Worm (Caenorhabditis elegans): Measurements from ENCODE around the gene iglr-2.

Gene iglr-2

DNA sequence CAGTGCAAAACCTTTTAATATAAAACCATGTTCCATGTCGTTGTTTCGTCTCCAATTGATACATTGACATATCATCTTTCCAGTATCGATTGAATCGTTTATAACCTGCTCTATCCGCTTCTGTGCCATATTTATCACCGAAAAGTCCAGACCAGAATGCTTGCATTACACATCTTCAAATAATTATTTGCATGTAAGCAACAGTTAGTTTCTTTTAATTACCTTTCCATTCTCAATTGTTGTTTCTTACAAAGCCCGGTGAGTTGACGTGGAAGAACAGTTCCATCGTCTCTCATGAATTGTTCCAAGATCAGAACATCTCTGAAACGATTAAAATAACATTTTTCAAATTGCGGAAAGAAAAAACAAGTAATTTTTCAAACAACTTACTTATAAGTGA, at the start of gene iglr-2:
Gene iglr-2, minus strand, starts transcription at position 101 of the 400 bp plus-strand sequence.
- TF ChIP-seq ceh-30 (tag; optimal IDR thresholded peaks at IDR 0.05): no peak
- TF ChIP-seq pqm-1 (tag; optimal IDR thresholded peaks at IDR 0.05): no peak
- no peak for TF ChIP-seq ceh-48 (tag; optimal IDR thresholded peaks at IDR 0.05)
- TF ChIP-seq pha-4 (tag; optimal IDR thresholded peaks at IDR 0.05): no peak
- no peak for TF ChIP-seq pros-1 (tag; optimal IDR thresholded peaks at IDR 0.05)
- TF ChIP-seq syd-9 (tag; optimal IDR thresholded peaks at IDR 0.05): no peak
- TF ChIP-seq ceh-45 (GFP tag; IDR thresholded peaks at IDR 0.05): no peak
- TF ChIP-seq ceh-9 (tag; optimal IDR thresholded peaks at IDR 0.05): no peak
- TF ChIP-seq zip-5 (tag; optimal IDR thresholded peaks at IDR 0.05): no peak
- no peak for TF ChIP-seq pag-3 (tag; optimal IDR thresholded peaks at IDR 0.05; ENCODE audit: borderline replicate concordance)
- TF ChIP-seq unc-86 (tag; optimal IDR thresholded peaks at IDR 0.05): no peak
- TF ChIP-seq C08G9.2 (tag; optimal IDR thresholded peaks at IDR 0.05): no peak
- TF ChIP-seq gmeb-2 (tag; optimal IDR thresholded peaks at IDR 0.05): no peak
- TF ChIP-seq fkh-10 (GFP tag; optimal IDR thresholded peaks at IDR 0.05): no peak
- no peak for TF ChIP-seq ceh-2 (tag; optimal IDR thresholded peaks at IDR 0.05)
- TF ChIP-seq ttx-3 (tag; optimal IDR thresholded peaks at IDR 0.05): no peak

DNA sequence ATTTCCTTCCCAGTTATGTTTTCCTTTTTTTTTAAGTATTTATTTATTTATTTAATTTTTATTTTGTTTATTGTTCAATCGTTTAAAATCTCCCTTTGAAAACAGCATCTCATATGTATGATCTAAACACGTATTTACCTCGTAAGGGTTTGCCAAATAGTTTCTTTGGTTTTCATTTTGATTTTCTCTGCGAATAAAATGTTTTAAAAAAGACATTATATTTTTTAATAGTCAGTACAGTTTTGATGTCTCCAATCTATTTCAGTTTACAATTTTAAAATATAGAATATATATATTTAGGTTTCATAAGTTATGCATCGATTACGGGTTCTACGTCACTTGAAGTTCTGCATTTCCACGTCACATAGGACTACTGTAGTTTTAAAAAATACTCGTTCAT, 49.5 kb upstream of the iglr-2 start, which contains the start of gene R05D3.12:
Gene R05D3.12, plus strand, starts transcription at position 301 of the 400 bp plus-strand sequence.
- TF ChIP-seq ceh-9 (tag; optimal IDR thresholded peaks at IDR 0.05): no peak
- no peak for TF ChIP-seq hlh-15 (tag; optimal IDR thresholded peaks at IDR 0.05)
- no peak for TF ChIP-seq unc-86 (tag; optimal IDR thresholded peaks at IDR 0.05)
- no peak for TF ChIP-seq dve-1 (tag; optimal IDR thresholded peaks at IDR 0.05)
- no peak for TF ChIP-seq hlh-8 (tag; optimal IDR thresholded peaks at IDR 0.05)
- TF ChIP-seq eyg-1 (tag; optimal IDR thresholded peaks at IDR 0.05): no peak
- no peak for TF ChIP-seq nhr-11 (tag; optimal IDR thresholded peaks at IDR 0.05)
- TF ChIP-seq fax-1 (tag; optimal IDR thresholded peaks at IDR 0.05): no peak
- no peak for TF ChIP-seq ceh-45 (GFP tag; IDR thresholded peaks at IDR 0.05)
- TF ChIP-seq syd-9 (tag; optimal IDR thresholded peaks at IDR 0.05): no peak
- TF ChIP-seq ahr-1 (tag; optimal IDR thresholded peaks at IDR 0.05): no peak
- TF ChIP-seq fkh-10 (GFP tag; optimal IDR thresholded peaks at IDR 0.05): no peak
- TF ChIP-seq dmd-4 (tag; optimal IDR thresholded peaks at IDR 0.05; ENCODE audit: borderline replicate concordance): no peak
- TF ChIP-seq madf-2 (tag; optimal IDR thresholded peaks at IDR 0.05): no peak
- no peak for TF ChIP-seq K09A11.1 (tag; optimal IDR thresholded peaks at IDR 0.05; ENCODE audit: insufficient read depth)
- TF ChIP-seq F13H6.1 (tag; optimal IDR thresholded peaks at IDR 0.05): no peak
- TF ChIP-seq ceh-14 (tag; optimal IDR thresholded peaks at IDR 0.05): no peak
- no peak for TF ChIP-seq T23F11.4 (GFP tag; optimal IDR thresholded peaks at IDR 0.05)

DNA sequence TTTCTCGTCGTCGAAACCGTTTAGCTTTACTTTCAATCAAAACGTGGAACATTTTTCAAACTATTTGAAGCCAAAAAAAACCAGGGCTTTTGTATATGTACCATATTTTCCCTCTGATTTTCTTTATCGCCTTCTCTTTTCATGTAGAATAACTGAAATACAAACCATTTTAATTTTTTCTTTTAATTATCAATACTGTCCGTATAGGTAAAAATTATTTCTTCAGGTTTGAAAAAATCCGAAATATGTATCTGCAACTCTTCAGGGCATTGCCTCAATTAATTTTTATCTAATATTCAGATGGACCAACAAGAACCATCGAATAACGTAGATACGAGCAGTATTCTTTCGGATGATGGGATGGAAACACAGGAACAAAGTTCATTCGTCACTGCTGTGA, 43.9 kb upstream of the iglr-2 start, which contains the start of gene met-2:
Gene met-2, plus strand, starts transcription at position 301 of the 400 bp plus-strand sequence.
- TF ChIP-seq dve-1 (tag; optimal IDR thresholded peaks at IDR 0.05) (no peak), nhr-232 (tag; optimal IDR thresholded peaks at IDR 0.05) (no peak), ceh-34 (tag; optimal IDR thresholded peaks at IDR 0.05) (no peak), pax-1 (tag; optimal IDR thresholded peaks at IDR 0.05) (no peak), sox-2 (GFP tag; IDR thresholded peaks at IDR 0.05) (no peak), mec-3 (tag; optimal IDR thresholded peaks at IDR 0.05; ENCODE audit: borderline replicate concordance) (no peak), ceh-9 (tag; optimal IDR thresholded peaks at IDR 0.05) (no peak), pag-3 (tag; optimal IDR thresholded peaks at IDR 0.05; ENCODE audit: borderline replicate concordance) (no peak), ceh-6 (GFP tag; optimal IDR thresholded peaks at IDR 0.05) (no peak), Y22D7AL.16 (tag; optimal IDR thresholded peaks at IDR 0.05) (no peak), zip-5 (tag; optimal IDR thresholded peaks at IDR 0.05) (no peak)

DNA sequence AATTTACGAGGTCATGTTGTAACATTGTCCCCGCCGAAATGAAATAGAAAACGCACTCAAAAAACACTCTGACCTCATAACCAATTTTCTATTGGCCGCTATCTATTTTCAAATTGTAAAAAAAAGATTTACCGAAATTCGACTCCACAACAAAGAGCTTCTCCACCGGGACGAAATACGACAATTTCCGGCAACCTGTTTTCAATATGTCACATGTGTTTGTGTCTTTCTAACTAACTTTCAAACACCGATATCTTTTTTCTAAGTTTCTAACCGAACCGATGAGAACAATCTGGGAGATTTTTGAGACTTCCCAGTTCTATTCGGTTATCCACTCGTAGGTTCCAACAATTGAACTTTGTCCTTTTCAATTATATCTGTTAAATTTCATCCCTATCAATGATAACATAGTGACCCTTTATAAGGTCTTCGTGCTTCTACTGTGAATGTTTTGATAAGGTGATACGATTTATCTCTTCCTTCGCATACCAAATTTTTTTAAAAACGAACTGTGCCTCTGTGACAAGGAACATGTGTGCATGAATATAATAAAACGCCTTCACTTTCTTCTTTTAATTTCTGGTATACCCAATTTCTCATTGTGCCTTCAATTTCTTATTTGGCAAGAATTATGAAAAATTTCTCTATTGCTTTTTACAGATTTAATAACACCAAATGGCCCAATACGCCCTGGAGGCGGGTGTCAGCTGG, 40.6 kb upstream of the iglr-2 start, which contains the start of gene lmbr-1:
Gene lmbr-1, plus strand, starts transcription at position 661 of the 711 bp plus-strand sequence.
- TF ChIP-seq F13H6.1 (tag; optimal IDR thresholded peaks at IDR 0.05) (no peak), lim-6 (tag; optimal IDR thresholded peaks at IDR 0.05) (no peak), ceh-24 (tag; optimal IDR thresholded peaks at IDR 0.05) (no peak), elt-4 (tag; optimal IDR thresholded peaks at IDR 0.05) (no peak), K09A11.1 (tag; optimal IDR thresholded peaks at IDR 0.05; ENCODE audit: insufficient read depth) (no peak), lin-11 (tag; optimal IDR thresholded peaks at IDR 0.05) (no peak), pax-1 (tag; optimal IDR thresholded peaks at IDR 0.05) (no peak), hlh-15 (tag; optimal IDR thresholded peaks at IDR 0.05) (no peak), nhr-232 (tag; optimal IDR thresholded peaks at IDR 0.05) (no peak), gmeb-2 (tag; optimal IDR thresholded peaks at IDR 0.05) (no peak), madf-2 (tag; optimal IDR thresholded peaks at IDR 0.05) (no peak), hlh-8 (tag; optimal IDR thresholded peaks at IDR 0.05) (no peak), hlh-30 (tag; optimal IDR thresholded peaks at IDR 0.05; ENCODE audit: insufficient read depth) (no peak)
